Fruit fly (Drosophila melanogaster) whole organism: Measurements from ENCODE around the gene tex.

ENCODE experiments used
- CG8478 ChIP-seq: fragments of >200 bp; optimal IDR thresholded peaks from 2 replicates; lab custom pipeline; 2018; ENCODE audit warnings: inconsistent platforms
- Dll ChIP-seq: fragments of >200 bp; optimal IDR thresholded peaks from 2 replicates; lab custom pipeline; 2017
- EcR ChIP-seq, 2 experiments: fragments of >200 bp; optimal IDR thresholded peaks; 2 replicates each; lab custom pipeline; 2017; ENCODE audit warnings: missing biosample characterization in 2 of 2, missing genetic modification characterization in 2 of 2, missing genetic modification reagents in 2 of 2
- pan ChIP-seq: fragments of >200 bp; optimal IDR thresholded peaks from 2 replicates; lab custom pipeline; 2017
- psq ChIP-seq: fragments of >200 bp; optimal IDR thresholded peaks from 2 replicates; lab custom pipeline; 2017
- usp ChIP-seq: fragments of >200 bp; optimal IDR thresholded peaks from 2 replicates; lab custom pipeline; 2017; ENCODE audit warnings: missing biosample characterization, missing genetic modification characterization, mixed read lengths

The tex gene

dm6 chr3R:8327967-8328789, 19.7 kb upstream of the tex start:
- TF ChIP-seq EcR (GFP tag; optimal IDR thresholded peaks at IDR 0.05; lab: Kevin White, UChicago) (no peak), usp (GFP tag; lab: Kevin White, UChicago) (no peak), Dll (lab: Kevin White, UChicago) (no peak), pan (no peak), psq (no peak), CG8478 (lab: Kevin White, UChicago) (no peak)

dm6 chr3R:8326884-8327283, 18.4 kb upstream of the tex start:
- TF ChIP-seq pan (no peak), Dll (lab: Kevin White, UChicago) (no peak), CG8478 (lab: Kevin White, UChicago) (no peak), usp (GFP tag; lab: Kevin White, UChicago) (no peak), psq (no peak), EcR (GFP tag; optimal IDR thresholded peaks at IDR 0.05; lab: Kevin White, UChicago) (no peak)

dm6 chr3R:8324016-8324415, 15.6 kb upstream of the tex start, which contains the start of gene CG7443:
Gene CG7443, plus strand, starts transcription at chr3R:8324316.
- TF ChIP-seq usp (GFP tag; lab: Kevin White, UChicago) (no peak), Dll (lab: Kevin White, UChicago) (no peak), CG8478 (lab: Kevin White, UChicago) (no peak), EcR (GFP tag; optimal IDR thresholded peaks at IDR 0.05; lab: Kevin White, UChicago) (no peak), pan (no peak), psq (no peak)

- TF ChIP-seq pan (no peak), CG8478 (lab: Kevin White, UChicago) (no peak), Dll (lab: Kevin White, UChicago) (no peak), EcR (GFP tag; optimal IDR thresholded peaks at IDR 0.05; lab: Kevin White, UChicago) (no peak), psq (no peak), usp (GFP tag; lab: Kevin White, UChicago) (no peak)
Observed at dm6 chr3R:8321447-8321846, 13.0 kb upstream of the tex start, which contains the start of gene Or85a. Gene Or85a, plus strand, starts transcription at chr3R:8321747.

dm6 chr3R:8317709-8318335, 9.4 kb upstream of the tex start:
- TF ChIP-seq CG8478 (lab: Kevin White, UChicago) = no peak
- no peak for TF ChIP-seq psq

- no peak for TF ChIP-seq psq
- no peak for TF ChIP-seq usp (GFP tag; lab: Kevin White, UChicago)
- TF ChIP-seq EcR (GFP tag; optimal IDR thresholded peaks at IDR 0.05; lab: Kevin White, UChicago) = no peak
- TF ChIP-seq CG8478 (lab: Kevin White, UChicago) = no peak
Observed at dm6 chr3R:8317215-8317614, 8.8 kb upstream of the tex start, which contains the start of gene Ctr1B. Gene Ctr1B, plus strand, starts transcription at chr3R:8317612.

dm6 chr3R:8316344-8317105, 8.1 kb upstream of the tex start, which contains the start of gene Coq2:
Gene Coq2, minus strand, starts transcription at chr3R:8316543.
- TF ChIP-seq Dll (lab: Kevin White, UChicago) (no peak), EcR (GFP tag; optimal IDR thresholded peaks at IDR 0.05; lab: Kevin White, UChicago) (no peak), CG8478 (lab: Kevin White, UChicago) (no peak), usp (GFP tag; lab: Kevin White, UChicago) (no peak), pan (no peak), psq (no peak)

- TF ChIP-seq CG8478 (lab: Kevin White, UChicago) = no peak
- no peak for TF ChIP-seq EcR (GFP tag; optimal IDR thresholded peaks at IDR 0.05; lab: Kevin White, UChicago)
- TF ChIP-seq pan = no peak
- no peak for TF ChIP-seq psq
- TF ChIP-seq usp (GFP tag; lab: Kevin White, UChicago) = no peak
- no peak for TF ChIP-seq Dll (lab: Kevin White, UChicago)
Observed at dm6 chr3R:8313038-8313437, 4.6 kb upstream of the tex start, which contains the start of gene CG7483. Gene CG7483, plus strand, starts transcription at chr3R:8313208.

- TF ChIP-seq psq = no peak
- no peak for TF ChIP-seq CG8478 (lab: Kevin White, UChicago)
- TF ChIP-seq usp (GFP tag; lab: Kevin White, UChicago) = no peak
- no peak for TF ChIP-seq Dll (lab: Kevin White, UChicago)
- no peak for TF ChIP-seq pan
- TF ChIP-seq EcR (GFP tag; optimal IDR thresholded peaks at IDR 0.05; lab: Kevin White, UChicago) = no peak
Observed at dm6 chr3R:8312037-8312436, 3.6 kb upstream of the tex start, which contains the start of the genes CG11694 and CG11698. Gene CG11694, minus strand, starts transcription at chr3R:8312137. Gene CG11698, plus strand, starts transcription at chr3R:8312188.

- TF ChIP-seq Dll (lab: Kevin White, UChicago) = no peak
- no peak for TF ChIP-seq pan
- no peak for TF ChIP-seq CG8478 (lab: Kevin White, UChicago)
- no peak for TF ChIP-seq usp (GFP tag; lab: Kevin White, UChicago)
Observed at dm6 chr3R:8310678-8311077, 2.2 kb upstream of the tex start, which contains the start of gene CG11693. Gene CG11693, minus strand, starts transcription at chr3R:8310778.

- TF ChIP-seq psq = no peak
- TF ChIP-seq Dll (lab: Kevin White, UChicago) = no peak
- no peak for TF ChIP-seq EcR (GFP tag; optimal IDR thresholded peaks at IDR 0.05; lab: Kevin White, UChicago)
- TF ChIP-seq CG8478 (lab: Kevin White, UChicago) = no peak
- no peak for TF ChIP-seq pan
- TF ChIP-seq usp (GFP tag; lab: Kevin White, UChicago) = no peak
Observed at dm6 chr3R:8307283-8307682, 1.2 kb downstream of the tex start.
